Fruit fly (Drosophila melanogaster) whole organism, embryonic: ENCODE measurements around the gene CG33641.

Experiments used
- Abd-B ChIP-seq: fragments of 200-800 bp; sonication (Bioruptor generic); optimal IDR thresholded peaks from 2 replicates; lab custom pipeline; 2018; ENCODE audit warnings: missing biosample characterization, mild to moderate bottlenecking, missing genetic modification characterization, moderate library complexity
- Awh ChIP-seq: fragments of 200-800 bp; sonication (Bioruptor generic); IDR thresholded peaks from 2 replicates; pipeline ENCODE4, ENCODE4 v1.3.6; 2022; ENCODE audit warnings: missing biosample characterization, missing genetic modification characterization
- CG10462 ChIP-seq: fragments of 200-800 bp; sonication (Bioruptor generic); optimal IDR thresholded peaks from 2 replicates; lab custom pipeline; 2016; ENCODE audit warnings: missing biosample characterization, missing genetic modification characterization
- CG10959 ChIP-seq: fragments of 200-800 bp; sonication (Bioruptor generic); IDR thresholded peaks from 2 replicates; pipeline ENCODE4 v1.3.6; 2022; ENCODE audit warnings: missing biosample characterization, missing genetic modification characterization
- CG12236 ChIP-seq: fragments of 200-800 bp; sonication (Bioruptor generic); optimal IDR thresholded peaks from 2 replicates; lab custom pipeline; 2016; ENCODE audit warnings: missing biosample characterization, missing genetic modification characterization
- CG12769 ChIP-seq: fragments of 200-800 bp; sonication (Bioruptor generic); optimal IDR thresholded peaks from 2 replicates; lab custom pipeline; 2019; ENCODE audit warnings: missing biosample characterization, mild to moderate bottlenecking, missing genetic modification characterization, moderate library complexity
- CG15269 ChIP-seq: fragments of 200-800 bp; sonication (Bioruptor generic); optimal IDR thresholded peaks from 2 replicates; lab custom pipeline; 2018; ENCODE audit warnings: missing biosample characterization, mild to moderate bottlenecking, missing genetic modification characterization, moderate library complexity
- CG16863 ChIP-seq: fragments of 200-800 bp; sonication (Bioruptor generic); optimal IDR thresholded peaks from 3 replicates; lab custom pipeline; 2016; ENCODE audit warnings: missing biosample characterization, missing genetic modification characterization
- CG17186 ChIP-seq: fragments of 200-800 bp; sonication (Bioruptor generic); optimal IDR thresholded peaks from 3 replicates; lab custom pipeline; 2017; ENCODE audit warnings: missing biosample characterization, missing genetic modification reagents, missing genetic modification characterization
- CG17359 ChIP-seq: fragments of 200-800 bp; sonication (Bioruptor generic); optimal IDR thresholded peaks from 3 replicates; lab custom pipeline; 2018; ENCODE audit warnings: missing biosample characterization, mild to moderate bottlenecking, missing genetic modification characterization, moderate library complexity
- CG17612 ChIP-seq: fragments of 200-800 bp; sonication (Bioruptor generic); IDR thresholded peaks from 2 replicates; pipeline ENCODE4 v1.3.6; 2022; ENCODE audit warnings: missing biosample characterization, missing genetic modification characterization
- CG1832 ChIP-seq: fragments of 200-800 bp; sonication (Bioruptor generic); optimal IDR thresholded peaks from 2 replicates; lab custom pipeline; 2017; ENCODE audit warnings: missing biosample characterization, mild to moderate bottlenecking, missing genetic modification characterization, inconsistent platforms
- CG2116 ChIP-seq: fragments of 200-800 bp; sonication (Bioruptor generic); optimal IDR thresholded peaks from 3 replicates; lab custom pipeline; 2018; ENCODE audit warnings: missing biosample characterization, mild to moderate bottlenecking, missing genetic modification characterization
- CG2202 ChIP-seq: fragments of 200-800 bp; sonication (Bioruptor generic); optimal IDR thresholded peaks from 2 replicates; lab custom pipeline; 2018; ENCODE audit warnings: missing biosample characterization, mild to moderate bottlenecking, missing genetic modification characterization
- CG42726 ChIP-seq: fragments of 200-800 bp; sonication (Bioruptor generic); IDR thresholded peaks from 2 replicates; pipeline ENCODE4 v1.3.6; 2022; ENCODE audit warnings: missing biosample characterization, missing genetic modification characterization; ENCODE audit not compliant: partially characterized antibody
- CG4328 ChIP-seq: fragments of 200-800 bp; sonication (Bioruptor generic); optimal IDR thresholded peaks from 3 replicates; lab custom pipeline; 2017; ENCODE audit warnings: missing biosample characterization, missing genetic modification reagents, missing genetic modification characterization
- CG4854 ChIP-seq: fragments of 200-800 bp; sonication (Bioruptor generic); optimal IDR thresholded peaks from 2 replicates; lab custom pipeline; 2016; ENCODE audit warnings: missing biosample characterization, missing genetic modification characterization, inconsistent platforms
- CG9727 ChIP-seq: fragments of 200-800 bp; sonication (Bioruptor generic); optimal IDR thresholded peaks from 3 replicates; lab custom pipeline; 2017; ENCODE audit warnings: missing biosample characterization, mild to moderate bottlenecking, missing genetic modification characterization
- CkIIα-i1 ChIP-seq: fragments of 200-800 bp; sonication (Bioruptor generic); IDR thresholded peaks from 2 replicates; pipeline ENCODE4 v1.3.6; 2022; ENCODE audit warnings: missing biosample characterization, missing genetic modification characterization
- Dfd ChIP-seq, 2 experiments: fragments of >200 bp; optimal IDR thresholded peaks; 2 replicates each; lab custom pipeline; 2017; ENCODE audit warnings: missing biosample characterization in 2 of 2, missing genetic modification characterization in 2 of 2
- H2.0 ChIP-seq: fragments of 200-800 bp; sonication (Bioruptor generic); IDR thresholded peaks from 2 replicates; pipeline ENCODE4 v1.3.6; 2022; ENCODE audit warnings: missing biosample characterization, missing genetic modification characterization
- HLHmδ ChIP-seq: fragments of 200-800 bp; sonication (Bioruptor generic); optimal IDR thresholded peaks from 2 replicates; lab custom pipeline; 2018; ENCODE audit warnings: missing biosample characterization, mild to moderate bottlenecking, missing genetic modification characterization, moderate library complexity
- Mrtf ChIP-seq: fragments of 200-800 bp; sonication (Bioruptor generic); IDR thresholded peaks from 3 replicates; pipeline ENCODE4 v1.3.6; 2022; ENCODE audit warnings: missing biosample characterization, missing genetic modification characterization
- NC2α ChIP-seq: fragments of 200-800 bp; sonication (Bioruptor generic); optimal IDR thresholded peaks from 2 replicates; lab custom pipeline; 2016; ENCODE audit warnings: missing biosample characterization, missing genetic modification characterization
- Neu2 ChIP-seq: fragments of 200-800 bp; sonication (Bioruptor generic); optimal IDR thresholded peaks from 3 replicates; lab custom pipeline; 2016; ENCODE audit warnings: missing biosample characterization, missing genetic modification characterization, borderline replicate concordance
- Pdp1 ChIP-seq, 2 experiments: fragments of 200-800 bp; sonication (Bioruptor generic); optimal IDR thresholded peaks; 3 replicates each; lab custom pipeline; 2016; ENCODE audit warnings: missing biosample characterization in 2 of 2, missing genetic modification characterization in 2 of 2, mild to moderate bottlenecking in 1 of 2, moderate library complexity in 1 of 2
- Ptx1 ChIP-seq: fragments of 200-800 bp; sonication (Bioruptor generic); IDR thresholded peaks from 2 replicates; pipeline ENCODE4 v1.3.6; 2022; ENCODE audit warnings: missing biosample characterization, missing genetic modification characterization
- Trl ChIP-seq, 3 experiments: fragments of >200 bp in 2 of 3; fragments of 200-800 bp in 1 of 3; sonication (Bioruptor generic) in 1 of 3; optimal IDR thresholded peaks; 2 replicates in 1 of 3; 3 replicates in 2 of 3; lab custom pipeline; 2016 to 2017; ENCODE audit warnings: missing biosample characterization in 1 of 3, missing genetic modification characterization in 1 of 3
- Xrp1 ChIP-seq: fragments of 200-800 bp; sonication (Bioruptor generic); IDR thresholded peaks from 2 replicates; pipeline ENCODE4 v1.3.6; 2022; ENCODE audit warnings: missing biosample characterization, missing genetic modification characterization
- ab ChIP-seq: fragments of 200-800 bp; sonication (Bioruptor generic); optimal IDR thresholded peaks from 2 replicates; lab custom pipeline; 2016; ENCODE audit warnings: missing biosample characterization, missing genetic modification characterization
- bab2 ChIP-seq: fragments of 200-800 bp; sonication (Bioruptor generic); optimal IDR thresholded peaks from 2 replicates; lab custom pipeline; 2016; ENCODE audit warnings: missing biosample characterization, missing genetic modification characterization
- cato ChIP-seq: fragments of 200-800 bp; sonication (Bioruptor generic); optimal IDR thresholded peaks from 2 replicates; lab custom pipeline; 2016; ENCODE audit warnings: missing biosample characterization, missing genetic modification characterization, borderline replicate concordance
- da ChIP-seq: fragments of 200-800 bp; sonication (Bioruptor generic); optimal IDR thresholded peaks from 2 replicates; lab custom pipeline; 2016; ENCODE audit warnings: missing biosample characterization, missing genetic modification characterization
- dan ChIP-seq: fragments of 200-800 bp; sonication (Bioruptor generic); IDR thresholded peaks from 2 replicates; pipeline ENCODE4 v1.3.6; 2022; ENCODE audit warnings: missing biosample characterization, missing genetic modification characterization
- fd3F ChIP-seq: fragments of 200-800 bp; sonication (Bioruptor generic); optimal IDR thresholded peaks from 2 replicates; lab custom pipeline; 2018; ENCODE audit warnings: missing biosample characterization, mild to moderate bottlenecking, missing genetic modification characterization, moderate library complexity
- ftz-f1 ChIP-seq: fragments of 200-800 bp; sonication (Bioruptor generic); optimal IDR thresholded peaks from 2 replicates; lab custom pipeline; 2016; ENCODE audit warnings: missing biosample characterization, missing genetic modification characterization
- fu2 ChIP-seq: fragments of 200-800 bp; sonication (Bioruptor generic); optimal IDR thresholded peaks from 2 replicates; lab custom pipeline; 2016; ENCODE audit warnings: missing biosample characterization, missing genetic modification characterization
- gce ChIP-seq: fragments of 200-800 bp; sonication (Bioruptor generic); IDR thresholded peaks from 3 replicates; pipeline ENCODE4 v1.3.6; 2022; ENCODE audit warnings: missing biosample characterization, missing genetic modification characterization
- grau ChIP-seq: fragments of 200-800 bp; optimal IDR thresholded peaks from 3 replicates; lab custom pipeline; 2019; ENCODE audit warnings: missing biosample characterization, mild to moderate bottlenecking, missing genetic modification characterization, moderate library complexity
- gsb-n ChIP-seq: fragments of 200-800 bp; sonication (Bioruptor generic); optimal IDR thresholded peaks from 3 replicates; lab custom pipeline; 2018; ENCODE audit warnings: missing biosample characterization, mild to moderate bottlenecking, missing genetic modification characterization
- gt ChIP-seq: fragments of 200-800 bp; sonication (Bioruptor generic); IDR thresholded peaks from 2 replicates; pipeline ENCODE4 v1.3.6; 2022; ENCODE audit warnings: missing biosample characterization, missing genetic modification characterization
- hb ChIP-seq: fragments of 200-800 bp; sonication (Bioruptor generic); IDR thresholded peaks from 3 replicates; pipeline ENCODE4 v1.3.6; 2022; ENCODE audit warnings: missing biosample characterization, missing genetic modification characterization; ENCODE audit not compliant: partially characterized antibody
- lmd ChIP-seq: fragments of 200-800 bp; sonication (Bioruptor generic); IDR thresholded peaks from 2 replicates; pipeline ENCODE4 v1.3.6; 2022; ENCODE audit warnings: missing biosample characterization, missing genetic modification characterization
- nau ChIP-seq: fragments of 200-800 bp; sonication (Bioruptor generic); optimal IDR thresholded peaks from 3 replicates; lab custom pipeline; 2017; ENCODE audit warnings: missing biosample characterization, mild to moderate bottlenecking, missing genetic modification characterization, missing genetic modification reagents
- peb ChIP-seq: fragments of 200-800 bp; sonication (Bioruptor generic); IDR thresholded peaks from 2 replicates; pipeline ENCODE4 v1.3.6; 2022; ENCODE audit warnings: missing biosample characterization, missing genetic modification characterization
- shn ChIP-seq: fragments of 200-800 bp; sonication (Bioruptor generic); optimal IDR thresholded peaks from 3 replicates; lab custom pipeline; 2016; ENCODE audit warnings: missing biosample characterization, missing genetic modification characterization
- sug ChIP-seq: fragments of 200-800 bp; optimal IDR thresholded peaks from 2 replicates; lab custom pipeline; 2019; ENCODE audit warnings: missing biosample characterization, mild to moderate bottlenecking, missing genetic modification characterization, moderate library complexity
- tna ChIP-seq: fragments of 200-800 bp; sonication (Bioruptor generic); IDR thresholded peaks from 2 replicates; pipeline ENCODE4 v1.3.6; 2022; ENCODE audit warnings: missing biosample characterization, missing genetic modification characterization; ENCODE audit not compliant: partially characterized antibody

Gene CG33641

dm6 chr2L:13512182-13513032 is 16.4 kb upstream of the CG33641 start (continued):
- peak; percentile 18 for TF ChIP-seq CG1832 (GFP tag; lab: Kevin White, UChicago)
- TF ChIP-seq Mrtf (GFP tag; lab: Robert Waterston, UW) = no peak
- TF ChIP-seq fu2 (GFP tag; lab: Kevin White, UChicago) = no peak
- no peak for TF ChIP-seq cato (GFP tag; lab: Kevin White, UChicago)
- TF ChIP-seq CG16863 (GFP tag; lab: Kevin White, UChicago) = peak; percentile 16
- TF ChIP-seq bab2 (GFP tag; lab: Kevin White, UChicago) = peak; percentile 12
- TF ChIP-seq tna (GFP tag; lab: Robert Waterston, UW) = no peak
- no peak for TF ChIP-seq CkIIα-i1
- peak; percentile 49 for TF ChIP-seq Abd-B
- no peak for TF ChIP-seq CG12236
- TF ChIP-seq sug = no peak
- peak; percentile 23; the same call in 1 of the 2 replicates for TF ChIP-seq H2.0 (GFP tag; lab: Robert Waterston, UW)
- peak; percentile 39 for TF ChIP-seq fd3F (GFP tag; lab: Kevin White, UChicago)
- TF ChIP-seq shn (GFP tag; lab: Kevin White, UChicago) = no peak
- no peak for TF ChIP-seq ftz-f1 (GFP tag; lab: Kevin White, UChicago)
- no peak; the same call in 1 of the 2 replicates for TF ChIP-seq Xrp1 (GFP tag; lab: Robert Waterston, UW)
- TF ChIP-seq CG2116 (GFP tag; lab: Kevin White, UChicago) = no peak
- no peak for TF ChIP-seq CG17186
- TF ChIP-seq gsb-n (tag; lab: Kevin White, UChicago) = no peak
- TF ChIP-seq Trl (optimal IDR thresholded peaks at IDR 0.05; lab: Kevin White, UChicago) = peak; percentile 43 to 95
- no peak for TF ChIP-seq Trl (GFP tag; optimal IDR thresholded peaks at IDR 0.05; lab: Kevin White, UChicago)
- TF ChIP-seq Pdp1 (GFP tag; optimal IDR thresholded peaks at IDR 0.05; lab: Kevin White, UChicago) = peak; percentile 19 to 41
- no peak for TF ChIP-seq CG10959 (GFP tag; lab: Robert Waterston, UW)
- no peak for TF ChIP-seq CG17612
- no peak for TF ChIP-seq dan (GFP tag; lab: Robert Waterston, UW)
- no peak for TF ChIP-seq CG4328 (GFP tag; lab: Kevin White, UChicago)
- peak; percentile 60 for TF ChIP-seq CG12769 (tag; lab: Kevin White, UChicago)
- TF ChIP-seq CG15269 (tag; lab: Kevin White, UChicago) = peak; percentile 60
- TF ChIP-seq peb (GFP tag; lab: Robert Waterston, UW) = peak; percentile 19; the same call in 1 of the 2 replicates
- peak; percentile 27 for TF ChIP-seq HLHmδ
- peak; percentile 21 for TF ChIP-seq CG4854 (GFP tag; lab: Kevin White, UChicago)
- TF ChIP-seq nau (GFP tag; lab: Kevin White, UChicago) = no peak
- TF ChIP-seq NC2α (GFP tag; lab: Kevin White, UChicago) = no peak
- no peak for TF ChIP-seq Awh (GFP tag; lab: Robert Waterston, UW)
- peak; percentile 61; the same call in 1 of the 2 replicates for TF ChIP-seq Ptx1
- TF ChIP-seq gt (GFP tag; lab: Robert Waterston, UW) = no peak
- TF ChIP-seq CG42726 (GFP tag; lab: Robert Waterston, UW) = 0 out of 2 replicates have a peak, but pooled peaks have one; percentile 19
- TF ChIP-seq grau (tag; lab: Kevin White, UChicago) = peak; percentile 87
- TF ChIP-seq CG2202 (tag; lab: Kevin White, UChicago) = no peak
- TF ChIP-seq CG10462 (GFP tag; lab: Kevin White, UChicago) = no peak
- TF ChIP-seq CG17359 = peak; percentile 28
- TF ChIP-seq lmd = peak; percentile 51; the same call in 1 of the 2 replicates
- peak; percentile 56 for TF ChIP-seq CG9727 (GFP tag; lab: Kevin White, UChicago)
- TF ChIP-seq ab (GFP tag; lab: Kevin White, UChicago) = no peak
- no peak for TF ChIP-seq Dfd (GFP tag; optimal IDR thresholded peaks at IDR 0.05; lab: Kevin White, UChicago)
- peak; percentile 40 for TF ChIP-seq da (GFP tag; lab: Kevin White, UChicago)
- no peak for TF ChIP-seq Neu2
- no peak for TF ChIP-seq gce (GFP tag; lab: Robert Waterston, UW)
- no peak for TF ChIP-seq hb (GFP tag; lab: Robert Waterston, UW)
